Worm (Caenorhabditis elegans) whole organism, dauer: ENCODE data around the gene Y51A2D.1.

ENCODE experiments used
- unc-62 ChIP-seq: sonication (generic microtip); optimal IDR thresholded peaks from 2 replicates; lab custom pipeline; 2017; ENCODE audit warnings: missing biosample characterization, missing genetic modification reagents, missing genetic modification characterization

Gene Y51A2D.1

ce11 chrV:18533606-18534005 is 24.9 kb downstream of the Y51A2D.1 start, which contains the start of gene ints-5:
Gene ints-5 (plus strand): TSS chrV:18533953.
- no peak for TF ChIP-seq unc-62

- TF ChIP-seq unc-62 = no peak
These were observed 27.4 kb downstream of the Y51A2D.1 start for ce11 chrV:18536015-18536414.

- no peak for TF ChIP-seq unc-62
These were observed 45.1 kb downstream of the Y51A2D.1 start, which contains the start of gene Y51A2D.8 for ce11 chrV:18553750-18554149. Gene Y51A2D.8 (minus strand): TSS chrV:18553850.

- no peak for TF ChIP-seq unc-62
These were observed 47.8 kb downstream of the Y51A2D.1 start, which contains the start of the genes ttr-24 and ttr-25 for ce11 chrV:18556488-18556887. Gene ttr-24 (minus strand): TSS chrV:18556643. Gene ttr-25 (plus strand): TSS chrV:18556714.

- no peak for TF ChIP-seq unc-62
These were observed 51.5 kb downstream of the Y51A2D.1 start, which contains the start of gene ttr-26 for ce11 chrV:18560188-18560587. Gene ttr-26 (minus strand): TSS chrV:18560288.

- no peak for TF ChIP-seq unc-62
These were observed 52.3 kb downstream of the Y51A2D.1 start for ce11 chrV:18560944-18561343.
